Worm (Caenorhabditis elegans) whole organism, late embryonic: ENCODE results near the gene T19C3.4.

Experiments
- C08G9.2 ChIP-seq: sonication (generic microtip); optimal IDR thresholded peaks from 2 replicates; lab custom pipeline; 2016; ENCODE audit warnings: mild to moderate bottlenecking, missing genetic modification characterization, moderate library complexity, missing compliant biosample characterization
- F13H6.1 ChIP-seq: sonication (generic microtip); optimal IDR thresholded peaks from 2 replicates; lab custom pipeline; 2016; ENCODE audit warnings: missing genetic modification characterization, missing compliant biosample characterization
- K09A11.1 ChIP-seq: sonication (generic microtip); optimal IDR thresholded peaks from 2 replicates; lab custom pipeline; 2017; ENCODE audit warnings: antibody characterized with exemption, mild to moderate bottlenecking, missing genetic modification characterization, missing compliant biosample characterization; ENCODE audit not compliant: insufficient read depth
- ceh-19 ChIP-seq: fragments of 200-800 bp; sonication (Bioruptor generic); optimal IDR thresholded peaks from 2 replicates; lab custom pipeline; 2018; ENCODE audit warnings: mild to moderate bottlenecking, missing genetic modification characterization, missing compliant biosample characterization
- ceh-2 ChIP-seq: sonication (generic microtip); optimal IDR thresholded peaks from 2 replicates; lab custom pipeline; 2016; ENCODE audit warnings: missing genotype, missing genetic modification characterization, missing compliant biosample characterization
- ceh-34 ChIP-seq: sonication (generic microtip); optimal IDR thresholded peaks from 2 replicates; lab custom pipeline; 2016; ENCODE audit warnings: mild to moderate bottlenecking, missing genetic modification characterization, missing compliant biosample characterization
- dve-1 ChIP-seq: sonication (generic microtip); optimal IDR thresholded peaks from 2 replicates; lab custom pipeline; 2017; ENCODE audit warnings: antibody characterized with exemption, mild to moderate bottlenecking, missing genetic modification characterization, missing compliant biosample characterization
- elt-2 ChIP-seq: sonication (generic microtip); optimal IDR thresholded peaks from 2 replicates; lab custom pipeline; 2016; ENCODE audit warnings: missing genetic modification reagents, missing genetic modification characterization, missing compliant biosample characterization
- elt-4 ChIP-seq: sonication (generic microtip); optimal IDR thresholded peaks from 2 replicates; lab custom pipeline; 2016; ENCODE audit warnings: missing genetic modification characterization, missing compliant biosample characterization
- ets-4 ChIP-seq: sonication (generic microtip); optimal IDR thresholded peaks from 2 replicates; lab custom pipeline; 2016; ENCODE audit warnings: missing genetic modification characterization, missing compliant biosample characterization
- fkh-10 ChIP-seq: fragments of 150-350 bp; optimal IDR thresholded peaks from 2 replicates; lab custom pipeline; 2014; ENCODE audit warnings: missing biosample characterization, missing genetic modification reagents, missing genetic modification characterization
- hlh-15 ChIP-seq: sonication (generic microtip); optimal IDR thresholded peaks from 2 replicates; lab custom pipeline; 2016; ENCODE audit warnings: missing genetic modification characterization, missing compliant biosample characterization
- hlh-30 ChIP-seq: sonication (generic microtip); optimal IDR thresholded peaks from 2 replicates; lab custom pipeline; 2017; ENCODE audit warnings: antibody characterized with exemption, missing genetic modification characterization, missing compliant biosample characterization; ENCODE audit not compliant: insufficient read depth
- hlh-6 ChIP-seq: sonication (generic microtip); optimal IDR thresholded peaks from 2 replicates; lab custom pipeline; 2016; ENCODE audit warnings: missing genotype, missing genetic modification characterization, missing compliant biosample characterization
- hlh-8 ChIP-seq: sonication (generic microtip); optimal IDR thresholded peaks from 2 replicates; lab custom pipeline; 2016; ENCODE audit warnings: missing genotype, missing genetic modification characterization, missing compliant biosample characterization
- lim-6 ChIP-seq: sonication (generic microtip); optimal IDR thresholded peaks from 2 replicates; lab custom pipeline; 2016; ENCODE audit warnings: missing genetic modification characterization, missing compliant biosample characterization
- nfya-1 ChIP-seq: sonication (generic microtip); optimal IDR thresholded peaks from 2 replicates; lab custom pipeline; 2017; ENCODE audit warnings: missing genetic modification characterization, mild to moderate bottlenecking, missing compliant biosample characterization, antibody characterized with exemption, moderate library complexity
- nhr-11 ChIP-seq: fragments of 150-350 bp; optimal IDR thresholded peaks from 2 replicates; lab custom pipeline; 2014; ENCODE audit warnings: missing biosample characterization, missing genetic modification characterization
- odd-2 ChIP-seq: sonication (generic microtip); optimal IDR thresholded peaks from 2 replicates; lab custom pipeline; 2017; ENCODE audit warnings: antibody characterized with exemption, mild to moderate bottlenecking, missing genetic modification characterization, missing compliant biosample characterization
- pha-4 ChIP-seq: fragments of 150-350 bp; optimal IDR thresholded peaks from 2 replicates; lab custom pipeline; 2018; ENCODE audit warnings: missing biosample characterization, missing genetic modification reagents, missing genetic modification characterization
- pqm-1 ChIP-seq: sonication (generic microtip); optimal IDR thresholded peaks from 2 replicates; lab custom pipeline; 2016; ENCODE audit warnings: missing genetic modification characterization, missing compliant biosample characterization
- ref-2 ChIP-seq: sonication (generic microtip); optimal IDR thresholded peaks from 2 replicates; lab custom pipeline; 2016; ENCODE audit warnings: missing genetic modification characterization, missing compliant biosample characterization
- sdc-2 ChIP-seq: sonication (generic microtip); optimal IDR thresholded peaks from 2 replicates; lab custom pipeline; 2016; ENCODE audit warnings: missing genotype, missing genetic modification characterization, missing compliant biosample characterization
- syd-9 ChIP-seq: sonication (generic microtip); optimal IDR thresholded peaks from 2 replicates; lab custom pipeline; 2016; ENCODE audit warnings: mild to moderate bottlenecking, missing genetic modification characterization, moderate library complexity, missing compliant biosample characterization
- tbx-2 ChIP-seq: sonication (generic microtip); optimal IDR thresholded peaks from 2 replicates; lab custom pipeline; 2016; ENCODE audit warnings: missing genetic modification characterization, missing compliant biosample characterization
- tbx-7 ChIP-seq: sonication (generic microtip); optimal IDR thresholded peaks from 2 replicates; lab custom pipeline; 2016; ENCODE audit warnings: missing genotype, missing genetic modification characterization, missing compliant biosample characterization
- unc-42 ChIP-seq: sonication (generic microtip); optimal IDR thresholded peaks from 2 replicates; lab custom pipeline; 2016; ENCODE audit warnings: missing genotype, missing genetic modification characterization, missing compliant biosample characterization
- unc-55 ChIP-seq: sonication (generic microtip); optimal IDR thresholded peaks from 2 replicates; lab custom pipeline; 2017; ENCODE audit warnings: missing biosample characterization, missing genetic modification reagents, missing genetic modification characterization
- unc-86 ChIP-seq: sonication (generic microtip); optimal IDR thresholded peaks from 2 replicates; lab custom pipeline; 2016; ENCODE audit warnings: missing genetic modification characterization, missing compliant biosample characterization

The T19C3.4 gene

ce11 chrIII:623754-624153 is 3.7 kb upstream of the T19C3.4 start (continued):
- peak; percentile 71 for TF ChIP-seq ceh-34 (tag; lab: Kevin White, UChicago)
- TF ChIP-seq pqm-1 = peak; percentile 48
- TF ChIP-seq hlh-8 (tag; lab: Kevin White, UChicago) = peak; percentile 32
- TF ChIP-seq ets-4 (tag; lab: Kevin White, UChicago) = peak; percentile 53
- TF ChIP-seq pha-4 = no peak
- TF ChIP-seq dve-1 (tag; lab: Kevin White, UChicago) = peak; percentile 69
- peak; percentile 43 for TF ChIP-seq ceh-2 (tag; lab: Kevin White, UChicago)
- no peak for TF ChIP-seq ceh-19 (GFP tag; lab: Kevin White, UChicago)

- no peak for TF ChIP-seq hlh-6 (tag; lab: Kevin White, UChicago)
These were observed 2.6 kb downstream of the T19C3.4 start, which contains the start of gene T19C3.2 for ce11 chrIII:617467-617866. Gene T19C3.2 (minus strand): TSS chrIII:617567.

DNA sequence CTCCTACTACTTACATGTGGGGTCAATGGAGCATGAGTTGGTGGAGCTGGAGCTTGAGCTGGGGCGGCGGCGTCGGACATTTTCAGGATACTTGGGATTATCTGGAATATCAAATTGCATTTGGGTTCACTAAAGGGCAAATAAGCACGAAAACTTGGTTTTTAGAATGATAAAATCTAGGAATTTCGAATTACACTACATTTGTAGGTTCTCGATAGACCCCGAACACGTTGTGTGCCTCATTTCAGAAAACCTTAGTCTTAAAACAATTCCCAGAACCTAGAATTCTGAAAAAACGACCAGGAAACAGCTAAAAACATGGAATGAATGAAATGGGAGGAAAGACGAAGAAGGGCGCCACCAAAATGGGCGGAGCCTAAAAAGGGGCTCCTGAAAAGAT is 5.6 kb downstream of the T19C3.4 start, which contains the start of gene T19C3.3:
TSS of gene T19C3.3 (minus strand) at position 101 of the 400 bp plus-strand sequence.
- TF ChIP-seq unc-42 (tag; lab: Kevin White, UChicago) (peak; percentile 10), nhr-11 (tag; lab: Kevin White, UChicago) (no peak)

- TF ChIP-seq unc-42 (tag; lab: Kevin White, UChicago) = peak; percentile 77
- no peak for TF ChIP-seq odd-2 (tag; lab: Kevin White, UChicago)
These were observed 7.3 kb downstream of the T19C3.4 start for ce11 chrIII:612759-613158.

DNA sequence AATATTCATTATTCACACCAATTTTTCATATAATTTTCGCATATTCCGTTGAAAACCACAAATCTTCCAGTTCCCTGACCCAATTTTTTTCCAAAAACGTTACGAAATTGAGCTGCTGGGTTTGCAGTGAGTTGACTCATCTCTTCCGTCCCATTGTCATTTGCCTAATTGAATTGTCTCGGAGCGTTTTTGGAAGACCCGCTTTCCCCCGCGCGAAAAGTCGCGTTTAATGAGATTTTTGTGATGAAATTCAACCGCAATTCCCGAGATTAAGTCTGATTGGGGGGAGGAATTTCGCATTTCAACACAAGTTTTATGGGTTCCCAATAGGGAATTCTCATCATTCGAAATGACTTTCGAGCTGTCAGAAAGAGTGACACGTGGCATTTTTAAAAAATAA is 8.2 kb downstream of the T19C3.4 start:
- peak; percentile 96 for TF ChIP-seq unc-42 (tag; lab: Kevin White, UChicago)
- no peak for TF ChIP-seq hlh-30 (tag; lab: Kevin White, UChicago)
- TF ChIP-seq, all 69 proteins: peak for 1

ce11 chrIII:609549-609948 is 10.5 kb downstream of the T19C3.4 start, which contains the start of gene best-17:
Gene best-17 (minus strand): TSS chrIII:609649.
- TF ChIP-seq ceh-34 (tag; lab: Kevin White, UChicago) (no peak), tbx-2 (tag; lab: Kevin White, UChicago) (no peak), sdc-2 (no peak), elt-2 (tag; lab: Kevin White, UChicago) (no peak), hlh-8 (tag; lab: Kevin White, UChicago) (no peak), C08G9.2 (tag; lab: Kevin White, UChicago) (no peak), tbx-7 (tag; lab: Kevin White, UChicago) (no peak), ref-2 (no peak), unc-55 (GFP tag; lab: Kevin White, UChicago) (no peak), fkh-10 (GFP tag; lab: Kevin White, UChicago) (no peak), unc-86 (tag; lab: Kevin White, UChicago) (no peak), K09A11.1 (tag; lab: Kevin White, UChicago) (no peak), pqm-1 (no peak), elt-4 (tag; lab: Kevin White, UChicago) (no peak), nfya-1 (tag; lab: Kevin White, UChicago) (no peak), hlh-15 (tag; lab: Kevin White, UChicago) (no peak), syd-9 (tag; lab: Kevin White, UChicago) (no peak), odd-2 (tag; lab: Kevin White, UChicago) (no peak), lim-6 (tag; lab: Kevin White, UChicago) (no peak), F13H6.1 (tag; lab: Kevin White, UChicago) (no peak)
- TF ChIP-seq, all 69 proteins: peak for 0
